Fruit fly (Drosophila melanogaster) whole organism, embryonic: ENCODE data around the gene CG1774.

ENCODE experiments used
- Asciz ChIP-seq: fragments of 200-800 bp; sonication (Bioruptor generic); optimal IDR thresholded peaks from 2 replicates; lab custom pipeline; 2017; ENCODE audit warnings: missing biosample characterization, mild to moderate bottlenecking, missing genetic modification characterization, missing genetic modification reagents
- Atf3 ChIP-seq: fragments of 200-800 bp; sonication (Bioruptor generic); optimal IDR thresholded peaks from 3 replicates; lab custom pipeline; 2016; ENCODE audit warnings: missing biosample characterization, missing genetic modification characterization
- CG12236 ChIP-seq: fragments of 200-800 bp; sonication (Bioruptor generic); optimal IDR thresholded peaks from 2 replicates; lab custom pipeline; 2016; ENCODE audit warnings: missing biosample characterization, missing genetic modification characterization
- CG12942 ChIP-seq: fragments of 200-800 bp; sonication (Bioruptor generic); optimal IDR thresholded peaks from 3 replicates; lab custom pipeline; 2016; ENCODE audit warnings: missing biosample characterization, missing genetic modification characterization
- CG1529 ChIP-seq: fragments of 200-800 bp; sonication (Bioruptor generic); optimal IDR thresholded peaks from 3 replicates; lab custom pipeline; 2018; ENCODE audit warnings: missing biosample characterization, missing genetic modification characterization
- CG15514 ChIP-seq: fragments of 200-800 bp; sonication (Bioruptor generic); optimal IDR thresholded peaks from 3 replicates; lab custom pipeline; 2017; ENCODE audit warnings: missing biosample characterization, missing genetic modification characterization, mild to moderate bottlenecking, moderate library complexity, missing genetic modification reagents
- CG17385 ChIP-seq: fragments of 200-800 bp; sonication (Bioruptor generic); optimal IDR thresholded peaks from 3 replicates; lab custom pipeline; 2018; ENCODE audit warnings: missing biosample characterization, mild to moderate bottlenecking, missing genetic modification characterization
- CG2712 ChIP-seq: fragments of 200-800 bp; optimal IDR thresholded peaks from 3 replicates; lab custom pipeline; 2019; ENCODE audit warnings: missing biosample characterization, mild to moderate bottlenecking, missing genetic modification characterization, moderate library complexity
- CG42726 ChIP-seq: fragments of 200-800 bp; sonication (Bioruptor generic); IDR thresholded peaks from 2 replicates; pipeline ENCODE4 v1.3.6; 2022; ENCODE audit warnings: missing biosample characterization, missing genetic modification characterization; ENCODE audit not compliant: partially characterized antibody
- CG4282 ChIP-seq: fragments of 200-800 bp; sonication (Bioruptor generic); optimal IDR thresholded peaks from 2 replicates; lab custom pipeline; 2016; ENCODE audit warnings: missing biosample characterization, missing genetic modification characterization
- CG4424 ChIP-seq: fragments of 200-800 bp; sonication (Bioruptor generic); optimal IDR thresholded peaks from 3 replicates; lab custom pipeline; 2016; ENCODE audit warnings: missing biosample characterization, missing genetic modification characterization
- CG4617 ChIP-seq: fragments of 200-800 bp; sonication (Bioruptor generic); optimal IDR thresholded peaks from 3 replicates; lab custom pipeline; 2016; ENCODE audit warnings: missing biosample characterization, missing genetic modification characterization, borderline replicate concordance
- CG7745 ChIP-seq: fragments of 200-800 bp; sonication (Bioruptor generic); optimal IDR thresholded peaks from 2 replicates; lab custom pipeline; 2018; ENCODE audit warnings: missing biosample characterization, mild to moderate bottlenecking, missing genetic modification characterization, moderate library complexity
- CG8290 ChIP-seq, 3 experiments: fragments of 200-800 bp; sonication (Bioruptor generic); optimal IDR thresholded peaks; 2 replicates each; lab custom pipeline; 2016 to 2019; ENCODE audit warnings: missing biosample characterization in 3 of 3, missing genetic modification characterization in 3 of 3, mild to moderate bottlenecking in 2 of 3, moderate library complexity in 1 of 3
- CG9797 ChIP-seq: fragments of 200-800 bp; sonication (Bioruptor generic); optimal IDR thresholded peaks from 3 replicates; lab custom pipeline; 2018; ENCODE audit warnings: missing biosample characterization, mild to moderate bottlenecking, missing genetic modification characterization
- CHES-1-like ChIP-seq: fragments of 200-800 bp; sonication (Bioruptor generic); optimal IDR thresholded peaks from 2 replicates; lab custom pipeline; 2016; ENCODE audit warnings: missing biosample characterization, missing genetic modification characterization
- Chrac-16 ChIP-seq: fragments of 200-800 bp; sonication (Bioruptor generic); optimal IDR thresholded peaks from 3 replicates; lab custom pipeline; 2016; ENCODE audit warnings: missing biosample characterization, missing genetic modification characterization
- D19A ChIP-seq: fragments of 200-800 bp; optimal IDR thresholded peaks from 3 replicates; lab custom pipeline; 2019; ENCODE audit warnings: missing biosample characterization, mild to moderate bottlenecking, missing genetic modification characterization, moderate library complexity
- E2f2 ChIP-seq: fragments of 200-800 bp; sonication (Bioruptor generic); IDR thresholded peaks from 2 replicates; pipeline ENCODE4 v1.3.6; 2022; ENCODE audit warnings: missing biosample characterization, missing genetic modification characterization
- Elba2 ChIP-seq: fragments of 200-800 bp; sonication (Bioruptor generic); optimal IDR thresholded peaks from 3 replicates; lab custom pipeline; 2016; ENCODE audit warnings: missing biosample characterization, missing genetic modification characterization
- Gug ChIP-seq: fragments of 200-800 bp; sonication (Bioruptor generic); IDR thresholded peaks from 4 replicates; pipeline ENCODE4 v1.3.6; 2022; ENCODE audit warnings: missing biosample characterization, missing genetic modification characterization
- HLH54F ChIP-seq: fragments of 200-800 bp; sonication (Bioruptor generic); optimal IDR thresholded peaks from 3 replicates; lab custom pipeline; 2016; ENCODE audit warnings: missing biosample characterization, missing genetic modification characterization
- HLHmδ ChIP-seq: fragments of 200-800 bp; sonication (Bioruptor generic); optimal IDR thresholded peaks from 2 replicates; lab custom pipeline; 2018; ENCODE audit warnings: missing biosample characterization, mild to moderate bottlenecking, missing genetic modification characterization, moderate library complexity
- HmgD ChIP-seq: fragments of 200-800 bp; sonication (Bioruptor generic); optimal IDR thresholded peaks from 3 replicates; lab custom pipeline; 2016; ENCODE audit warnings: missing biosample characterization, missing genetic modification characterization
- Hmx ChIP-seq: fragments of 200-800 bp; sonication (Bioruptor generic); optimal IDR thresholded peaks from 2 replicates; lab custom pipeline; 2016; ENCODE audit warnings: missing biosample characterization, missing genetic modification characterization
- MBD-R2 ChIP-seq: fragments of 200-800 bp; sonication (Bioruptor generic); IDR thresholded peaks from 2 replicates; pipeline ENCODE4 v1.3.6; 2022; ENCODE audit warnings: missing biosample characterization, missing genetic modification characterization
- Med ChIP-seq: fragments of 200-800 bp; sonication (Bioruptor generic); peaks from one replicate; lab custom pipeline; 2016; ENCODE audit warnings: missing biosample characterization, missing genetic modification characterization, mild to moderate bottlenecking, inconsistent platforms, moderate library complexity
- Sox102F ChIP-seq: fragments of 200-800 bp; sonication (Bioruptor generic); optimal IDR thresholded peaks from 2 replicates; lab custom pipeline; 2018; ENCODE audit warnings: missing biosample characterization, mild to moderate bottlenecking, missing genetic modification characterization, moderate library complexity
- Vsx1 ChIP-seq: fragments of 200-800 bp; sonication (Bioruptor generic); optimal IDR thresholded peaks from 2 replicates; lab custom pipeline; 2017; ENCODE audit warnings: missing biosample characterization, mild to moderate bottlenecking, missing genetic modification characterization, missing genetic modification reagents
- ato ChIP-seq: fragments of 200-800 bp; sonication (Bioruptor generic); IDR thresholded peaks from 2 replicates; pipeline ENCODE4 v1.3.6; 2022; ENCODE audit warnings: missing biosample characterization, missing genetic modification characterization; ENCODE audit not compliant: partially characterized antibody
- bsh ChIP-seq, 2 experiments: fragments of 200-800 bp; sonication (Bioruptor generic); optimal IDR thresholded peaks; 2 replicates each; lab custom pipeline; 2017 to 2018; ENCODE audit warnings: mild to moderate bottlenecking in 2 of 2, missing biosample characterization in 2 of 2, missing genetic modification characterization in 2 of 2, moderate library complexity in 1 of 2
- cg ChIP-seq: fragments of 200-800 bp; sonication (Bioruptor generic); optimal IDR thresholded peaks from 3 replicates; lab custom pipeline; 2019; ENCODE audit warnings: missing biosample characterization, mild to moderate bottlenecking, missing genetic modification characterization, moderate library complexity
- dpn ChIP-seq, 2 experiments: fragments of 200-800 bp; sonication (Bioruptor generic); optimal IDR thresholded peaks; 3 replicates each; lab custom pipeline; 2016; ENCODE audit warnings: missing biosample characterization in 2 of 2, missing genetic modification characterization in 2 of 2
- fd96Cb ChIP-seq: fragments of 200-800 bp; sonication (Bioruptor generic); optimal IDR thresholded peaks from 2 replicates; lab custom pipeline; 2018; ENCODE audit warnings: missing biosample characterization, mild to moderate bottlenecking, missing genetic modification characterization, moderate library complexity
- ftz-f1 ChIP-seq: fragments of 200-800 bp; sonication (Bioruptor generic); optimal IDR thresholded peaks from 2 replicates; lab custom pipeline; 2016; ENCODE audit warnings: missing biosample characterization, missing genetic modification characterization
- gfzf ChIP-seq: fragments of 200-800 bp; sonication (Bioruptor generic); optimal IDR thresholded peaks from 2 replicates; lab custom pipeline; 2016; ENCODE audit warnings: missing biosample characterization, mild to moderate bottlenecking, missing genetic modification characterization, moderate library complexity
- gro ChIP-seq: fragments of 200-800 bp; sonication (Bioruptor generic); optimal IDR thresholded peaks from 2 replicates; lab custom pipeline; 2016; ENCODE audit warnings: missing biosample characterization, missing genetic modification characterization
- jumu ChIP-seq: fragments of 200-800 bp; sonication (Bioruptor generic); optimal IDR thresholded peaks from 3 replicates; lab custom pipeline; 2016; ENCODE audit warnings: missing biosample characterization, missing genetic modification characterization
- ken ChIP-seq: fragments of 200-800 bp; sonication (Bioruptor generic); IDR thresholded peaks from 3 replicates; pipeline ENCODE4 v1.3.6; 2022; ENCODE audit warnings: missing biosample characterization, missing genetic modification characterization
- nmo ChIP-seq: fragments of 200-800 bp; sonication (Bioruptor generic); optimal IDR thresholded peaks from 2 replicates; lab custom pipeline; 2018; ENCODE audit warnings: missing biosample characterization, mild to moderate bottlenecking, missing genetic modification characterization, moderate library complexity
- odd ChIP-seq: fragments of 200-800 bp; sonication (Bioruptor generic); optimal IDR thresholded peaks from 2 replicates; lab custom pipeline; 2017; ENCODE audit warnings: missing biosample characterization, mild to moderate bottlenecking, missing genetic modification characterization
- pita ChIP-seq: fragments of 200-800 bp; sonication (Bioruptor generic); optimal IDR thresholded peaks from 2 replicates; lab custom pipeline; 2017; ENCODE audit warnings: missing biosample characterization, mild to moderate bottlenecking, missing genetic modification characterization
- rib ChIP-seq: fragments of 200-800 bp; sonication (Bioruptor generic); IDR thresholded peaks from 2 replicates; pipeline ENCODE4 v1.3.6; 2022; ENCODE audit warnings: missing biosample characterization, missing genetic modification characterization
- sqz ChIP-seq: fragments of 200-800 bp; sonication (Bioruptor generic); optimal IDR thresholded peaks from 3 replicates; lab custom pipeline; 2018; ENCODE audit warnings: missing biosample characterization, mild to moderate bottlenecking, missing genetic modification characterization
- wek ChIP-seq: fragments of 200-800 bp; sonication (Bioruptor generic); optimal IDR thresholded peaks from 3 replicates; lab custom pipeline; 2018; ENCODE audit warnings: missing biosample characterization, mild to moderate bottlenecking, missing genetic modification characterization, moderate library complexity

The CG1774 gene

dm6 chr3R:31609413-31610054, 16.9 kb downstream of the CG1774 start (continued):
- TF ChIP-seq pita (GFP tag; lab: Kevin White, UChicago): no peak
- TF ChIP-seq MBD-R2 (GFP tag; lab: Robert Waterston, UW): no peak
- TF ChIP-seq Elba2 (GFP tag; lab: Kevin White, UChicago): peak; percentile 23
- peak; percentile 31 to 40 for TF ChIP-seq dpn (GFP tag; optimal IDR thresholded peaks at IDR 0.05; lab: Kevin White, UChicago)
- TF ChIP-seq HLH54F (GFP tag; lab: Kevin White, UChicago): peak; percentile 11
- TF ChIP-seq wek (GFP tag; lab: Kevin White, UChicago): peak; percentile 60
- no peak for TF ChIP-seq Sox102F (GFP tag; lab: Kevin White, UChicago)
- TF ChIP-seq CG2712 (tag; lab: Kevin White, UChicago): peak; percentile 40
- peak; percentile 18 for TF ChIP-seq ftz-f1 (GFP tag; lab: Kevin White, UChicago)
- TF ChIP-seq Asciz (GFP tag; lab: Kevin White, UChicago): peak; percentile 40
- TF ChIP-seq E2f2 (GFP tag; lab: Robert Waterston, UW): no peak
- peak; percentile 38 for TF ChIP-seq D19A (tag; lab: Kevin White, UChicago)
- TF ChIP-seq CG9797 (GFP tag; lab: Kevin White, UChicago): peak; percentile 93
- TF ChIP-seq CG12236: peak; percentile 0
- no peak for TF ChIP-seq CG4282 (GFP tag; lab: Kevin White, UChicago)
- 0 out of 4 replicates have a peak, but pooled peaks have one; percentile 6 for TF ChIP-seq Gug (GFP tag; lab: Robert Waterston, UW)
- no peak for TF ChIP-seq ato (GFP tag; lab: Robert Waterston, UW)
- peak; percentile 39 for TF ChIP-seq CG17385 (GFP tag; lab: Kevin White, UChicago)
- peak; percentile 1 for TF ChIP-seq odd (GFP tag; lab: Kevin White, UChicago)
- no peak for TF ChIP-seq CG1529 (GFP tag; lab: Kevin White, UChicago)
- TF ChIP-seq CG4424 (GFP tag; lab: Kevin White, UChicago): peak; percentile 1
- TF ChIP-seq rib (GFP tag; lab: Robert Waterston, UW): no peak
- TF ChIP-seq fd96Cb (tag; lab: Kevin White, UChicago): no peak
- TF ChIP-seq, all 482 proteins: peak for 153

- TF ChIP-seq Atf3 (GFP tag; lab: Kevin White, UChicago) (no peak), sqz (peak; percentile 58), HLHmδ (GFP tag; lab: Kevin White, UChicago) (no peak), CHES-1-like (peak; percentile 63), gfzf (GFP tag; lab: Kevin White, UChicago) (peak; percentile 98), jumu (GFP tag; lab: Kevin White, UChicago) (peak; percentile 22), bsh (GFP tag; optimal IDR thresholded peaks at IDR 0.05; lab: Kevin White, UChicago) (peak in 1 of 2 experiments; percentile 41), Vsx1 (GFP tag; lab: Kevin White, UChicago) (peak; percentile 32), cg (GFP tag; lab: Kevin White, UChicago) (peak; percentile 85), CG12942 (no peak), Med (GFP tag; lab: Kevin White, UChicago) (peak; percentile 96), Chrac-16 (GFP tag; lab: Kevin White, UChicago) (no peak), gro (GFP tag; lab: Kevin White, UChicago) (peak; percentile 31), HmgD (GFP tag; lab: Kevin White, UChicago) (no peak), CG15514 (GFP tag; lab: Kevin White, UChicago) (peak; percentile 80), CG7745 (no peak), ken (GFP tag; lab: Robert Waterston, UW) (no peak), MBD-R2 (GFP tag; lab: Robert Waterston, UW) (no peak), CG2712 (tag; lab: Kevin White, UChicago) (peak; percentile 16), CG42726 (GFP tag; lab: Robert Waterston, UW) (no peak), CG8290 (GFP tag; optimal IDR thresholded peaks at IDR 0.05; lab: Kevin White, UChicago) (no peak), CG8290 (tag; optimal IDR thresholded peaks at IDR 0.05; lab: Kevin White, UChicago) (peak in 1 of 2 experiments; percentile 20), CG4617 (GFP tag; lab: Kevin White, UChicago) (peak; percentile 99), nmo (peak; percentile 44), Hmx (GFP tag; lab: Kevin White, UChicago) (no peak)
These were observed 18.3 kb downstream of the CG1774 start, which contains the start of gene Med for dm6 chr3R:31610639-31611594. Med (plus strand) TSS chr3R:31611046.
